Fruit fly (Drosophila melanogaster): ENCODE results near the gene CG33928.

The CG33928 gene

DNA sequence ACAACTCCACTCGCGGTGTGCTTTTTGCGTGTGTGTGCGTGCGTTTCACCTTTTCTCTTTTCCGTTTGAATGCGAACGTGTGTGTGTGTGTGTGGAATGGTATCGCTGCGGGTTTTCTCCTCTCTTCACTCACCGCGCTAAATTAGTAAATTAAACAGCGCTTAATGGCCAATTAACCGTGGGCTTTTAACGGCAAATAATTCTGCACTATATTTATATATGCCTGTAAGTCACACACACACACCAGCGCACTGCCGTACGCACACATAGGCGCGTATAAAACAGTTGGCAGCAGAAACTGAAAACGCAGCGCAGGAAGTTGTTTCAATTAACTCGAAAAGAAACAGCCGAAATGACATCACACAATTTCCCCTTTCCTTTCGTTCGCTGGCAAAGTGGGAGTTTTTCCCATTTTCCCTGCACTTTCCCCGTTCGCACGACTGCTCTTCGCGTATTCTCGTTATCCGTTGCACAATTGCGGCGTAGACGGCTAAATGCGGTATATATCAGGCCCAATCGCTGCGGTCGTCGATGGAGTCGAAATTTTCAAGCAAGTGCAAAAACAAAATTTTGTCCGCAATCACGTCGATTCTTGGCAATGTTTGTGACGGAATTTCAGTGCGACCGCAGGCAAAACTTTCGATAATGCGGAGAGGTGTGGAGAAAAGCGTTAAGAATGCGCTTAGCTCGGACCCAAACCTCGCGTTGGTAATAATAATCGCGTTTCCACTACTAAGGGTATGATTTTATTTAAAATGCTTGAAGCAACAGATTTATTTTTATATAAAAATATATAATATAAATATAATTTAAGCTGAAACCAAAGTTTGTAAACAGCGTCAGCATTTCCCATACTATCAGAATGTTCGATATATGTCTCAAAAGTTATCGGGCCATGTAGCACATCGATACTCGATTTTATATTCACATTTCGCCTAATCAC, 36.5 kb upstream of the CG33928 start, which contains the start of gene BicD (continued):
- TF ChIP-seq CG1832 (GFP tag; optimal IDR thresholded peaks at IDR 0.05) (no peak), Optix (GFP tag; IDR thresholded peaks at IDR 0.05) (no peak), CG34422 (GFP tag; IDR thresholded peaks at IDR 0.05) (peak; percentile 59; the same call in 1 of the 3 replicates), grau (tag; optimal IDR thresholded peaks at IDR 0.05) (peak; percentile 20), z (GFP tag; IDR thresholded peaks at IDR 0.05) (no peak), abd-A (tag; optimal IDR thresholded peaks at IDR 0.05) (no peak), Chrac-16 (GFP tag; optimal IDR thresholded peaks at IDR 0.05) (no peak), hb (GFP tag; IDR thresholded peaks at IDR 0.05; ENCODE audit: partially characterized antibody) (no peak; the same call in 2 of the 3 replicates), Fer2 (tag; optimal IDR thresholded peaks at IDR 0.05) (no peak), CG6813 (GFP tag; optimal IDR thresholded peaks at IDR 0.05) (no peak), CG6689 (GFP tag; IDR thresholded peaks at IDR 0.05) (no peak), CG11398 (GFP tag; optimal IDR thresholded peaks at IDR 0.05) (no peak), CG10431 (GFP tag; optimal IDR thresholded peaks at IDR 0.05) (peak; percentile 61), vnd (GFP tag; IDR thresholded peaks at IDR 0.05; ENCODE audit: partially characterized antibody) (peak; percentile 52; the same call in 2 of the 3 replicates), Hmr (GFP tag; optimal IDR thresholded peaks at IDR 0.05) (peak; percentile 72), slbo (GFP tag; IDR thresholded peaks at IDR 0.05) (no peak), twi (tag; optimal IDR thresholded peaks at IDR 0.05) (no peak), CG10321 (GFP tag; IDR thresholded peaks at IDR 0.05) (no peak), crol (GFP tag; IDR thresholded peaks at IDR 0.05) (no peak), CG12769 (tag; optimal IDR thresholded peaks at IDR 0.05) (peak; percentile 54), CG12071 (GFP tag; optimal IDR thresholded peaks at IDR 0.05) (no peak), repo (GFP tag; optimal IDR thresholded peaks at IDR 0.05) (no peak), YL-1 (GFP tag; optimal IDR thresholded peaks at IDR 0.05) (peak; percentile 76), CG33213 (GFP tag; optimal IDR thresholded peaks at IDR 0.05) (no peak), CG32772 (GFP tag; IDR thresholded peaks at IDR 0.05) (no peak), CG1602 (GFP tag; optimal IDR thresholded peaks at IDR 0.05) (no peak), CG13424 (tag; optimal IDR thresholded peaks at IDR 0.05) (peak; percentile 4), Nf-YA (GFP tag; IDR thresholded peaks at IDR 0.05) (no peak), CoRest (tag; optimal IDR thresholded peaks at IDR 0.05) (peak; percentile 58), CG7987 (GFP tag; optimal IDR thresholded peaks at IDR 0.05) (no peak), Drgx (GFP tag; IDR thresholded peaks at IDR 0.05) (no peak), bowl (GFP tag; IDR thresholded peaks at IDR 0.05) (no peak), Adf1 (GFP tag; IDR thresholded peaks at IDR 0.05) (no peak; the same call in 1 of the 2 replicates), ap (GFP tag; IDR thresholded peaks at IDR 0.05) (no peak), gcm (GFP tag; optimal IDR thresholded peaks at IDR 0.05) (no peak), Dbx (GFP tag; IDR thresholded peaks at IDR 0.05) (no peak), CG10654 (GFP tag; optimal IDR thresholded peaks at IDR 0.05) (no peak), Deaf1 (tag; optimal IDR thresholded peaks at IDR 0.05) (peak; percentile 34), Jarid2 (GFP tag; optimal IDR thresholded peaks at IDR 0.05) (peak; percentile 65), CG3838 (GFP tag; optimal IDR thresholded peaks at IDR 0.05) (no peak), Hr39 (optimal IDR thresholded peaks at IDR 0.05) (no peak), NC2β (GFP tag; optimal IDR thresholded peaks at IDR 0.05) (no peak), sens-2 (GFP tag; IDR thresholded peaks at IDR 0.05) (no peak), CG6654 (GFP tag; optimal IDR thresholded peaks at IDR 0.05) (peak; percentile 14), Lim3 (GFP tag; IDR thresholded peaks at IDR 0.05) (no peak), CG30020 (tag; optimal IDR thresholded peaks at IDR 0.05) (peak; percentile 67), MTF-1 (GFP tag; optimal IDR thresholded peaks at IDR 0.05; ENCODE audit: borderline replicate concordance) (no peak), insv (GFP tag; optimal IDR thresholded peaks at IDR 0.05) (no peak), CG1792 (GFP tag; optimal IDR thresholded peaks at IDR 0.05) (no peak)
